Worm (Caenorhabditis elegans): Measurements from ENCODE around the gene lron-3.

The lron-3 gene

DNA sequence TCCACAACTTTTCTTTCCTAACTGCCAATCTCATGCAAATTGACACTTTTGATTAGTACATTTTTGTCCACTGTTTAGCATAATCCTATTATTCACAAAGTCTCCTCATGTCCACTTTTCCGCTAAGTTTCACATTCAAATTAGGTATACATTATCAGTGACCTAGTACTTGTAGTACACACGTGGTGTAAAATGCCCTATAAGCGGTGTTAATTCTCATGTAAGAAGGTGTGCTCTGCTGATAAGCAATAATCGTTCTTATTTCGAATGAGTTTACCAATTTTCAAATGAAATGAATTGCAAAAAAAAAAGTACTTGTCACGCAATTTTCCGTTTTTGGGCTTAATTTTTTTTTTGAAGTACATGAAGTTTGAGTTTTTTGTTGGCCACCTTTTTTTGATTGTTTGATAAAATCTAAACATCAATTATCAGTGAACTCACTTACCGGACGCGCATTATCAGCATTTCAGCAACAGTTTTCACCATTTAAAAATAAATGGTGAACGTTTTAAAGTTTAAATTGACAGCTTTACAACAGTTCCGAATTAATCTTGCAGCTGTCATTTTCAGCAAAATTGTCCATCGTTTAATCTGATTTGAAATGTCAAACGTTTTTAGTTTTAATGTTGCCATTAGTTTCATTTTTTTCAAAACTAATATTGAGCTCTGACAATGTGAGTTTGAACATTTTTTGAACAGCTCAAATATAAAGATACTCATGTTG, 41.1 kb upstream of the lron-3 start:
- TF ChIP-seq sem-2 (GFP tag; optimal IDR thresholded peaks at IDR 0.05) (no peak), ham-2 (GFP tag; optimal IDR thresholded peaks at IDR 0.05) (no peak), hlh-1 (tag; optimal IDR thresholded peaks at IDR 0.05) (no peak), elt-3 (tag; optimal IDR thresholded peaks at IDR 0.05) (no peak), blmp-1 (tag; optimal IDR thresholded peaks at IDR 0.05) (no peak), nhr-2 (tag; optimal IDR thresholded peaks at IDR 0.05) (no peak)

DNA sequence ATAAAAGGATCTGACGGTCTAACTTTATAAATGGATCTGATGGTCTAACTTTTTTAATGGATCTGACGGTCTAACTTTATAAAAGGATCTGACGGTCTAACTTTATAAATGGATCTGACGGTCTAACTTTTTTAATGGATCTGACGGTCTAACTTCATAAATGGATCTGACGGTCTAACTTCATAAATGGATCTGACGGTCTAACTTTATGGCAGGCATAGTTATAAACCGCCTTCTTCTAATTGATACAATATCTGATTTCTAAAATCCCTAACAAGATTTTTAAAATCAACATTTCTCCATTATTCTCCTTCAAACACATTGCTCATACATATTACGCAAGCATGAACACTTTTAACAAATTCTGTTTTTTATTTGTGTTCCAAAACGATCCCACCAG, 39.3 kb upstream of the lron-3 start, which contains the start of gene K09A9.8:
TSS of gene K09A9.8 (minus strand) at position 101 of the 400 bp plus-strand sequence.
- no peak for TF ChIP-seq tbx-8 (GFP tag; optimal IDR thresholded peaks at IDR 0.05)

DNA sequence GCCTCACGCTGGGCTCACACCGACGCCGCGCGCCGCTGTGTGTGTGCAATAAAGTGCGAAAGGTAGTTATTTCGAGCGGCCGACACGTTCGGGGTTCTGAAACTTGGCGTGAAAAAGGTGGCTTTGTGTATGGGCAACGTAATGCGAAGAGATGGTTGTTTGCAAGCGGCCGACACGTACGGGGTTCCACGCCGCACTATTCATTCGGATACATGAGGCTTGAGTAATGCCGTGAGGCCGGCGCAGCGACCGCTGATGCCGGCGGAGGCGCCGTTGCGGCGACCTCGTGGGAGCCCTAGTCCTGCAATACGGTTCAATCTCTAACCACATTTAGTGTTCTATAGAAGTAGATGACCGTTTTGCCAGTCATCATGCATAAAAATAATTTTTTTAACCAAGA, 36.3 kb upstream of the lron-3 start:
- no peak for TF ChIP-seq cnd-1 (tag; optimal IDR thresholded peaks at IDR 0.05)
- TF ChIP-seq sptf-1 (tag; optimal IDR thresholded peaks at IDR 0.05), result no peak

DNA sequence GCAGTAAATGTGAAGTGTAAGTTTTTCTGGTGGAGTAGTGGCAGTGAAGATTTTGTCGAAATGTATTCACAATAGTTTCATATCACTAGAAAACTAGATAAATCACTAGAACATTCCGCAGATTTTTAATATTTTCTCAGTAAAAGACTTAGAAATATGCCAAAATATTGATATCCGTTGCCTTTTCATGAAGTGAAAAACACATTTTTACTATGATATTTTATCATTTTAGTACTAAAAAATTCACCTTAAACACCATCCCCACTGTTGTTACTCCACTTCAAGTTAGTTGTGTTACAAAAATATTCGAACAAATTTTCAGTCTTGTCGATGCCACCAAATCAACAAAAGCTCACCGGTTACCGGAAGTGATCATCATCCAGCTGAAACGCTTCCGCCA, 35.6 kb upstream of the lron-3 start:
- no peak for TF ChIP-seq M03D4.4 (tag; optimal IDR thresholded peaks at IDR 0.05)

DNA sequence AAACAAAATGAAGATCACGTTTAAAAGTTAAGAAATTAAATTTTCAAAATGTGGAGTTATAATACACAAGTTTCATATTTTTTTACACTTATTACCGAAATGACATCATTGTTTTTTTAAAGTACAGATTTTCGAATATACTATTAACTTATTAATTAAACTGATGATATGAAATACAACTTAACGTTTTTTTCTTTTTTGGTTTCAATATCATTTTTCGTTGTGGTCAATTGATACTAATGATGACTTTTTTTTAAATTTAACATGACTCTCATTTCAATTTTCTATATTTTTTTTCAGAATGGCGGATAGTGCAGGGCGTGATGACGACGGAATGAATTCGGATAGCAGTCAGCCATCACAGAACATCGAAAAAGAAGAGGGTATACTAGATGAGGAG, 33.3 kb upstream of the lron-3 start, which contains the start of gene usp-33:
TSS of gene usp-33 (plus strand) at position 301 of the 400 bp plus-strand sequence.
- TF ChIP-seq lin-32 (GFP tag; optimal IDR thresholded peaks at IDR 0.05), result no peak
- TF ChIP-seq snpc-4 (tag; optimal IDR thresholded peaks at IDR 0.05), result no peak
- TF ChIP-seq ceh-83 (GFP tag; optimal IDR thresholded peaks at IDR 0.05), result no peak
- no peak for TF ChIP-seq bed-3 (GFP tag; optimal IDR thresholded peaks at IDR 0.05)
- no peak for TF ChIP-seq ceh-39 (tag; optimal IDR thresholded peaks at IDR 0.05)
- TF ChIP-seq sem-2 (GFP tag; optimal IDR thresholded peaks at IDR 0.05), result no peak
- TF ChIP-seq tbx-8 (GFP tag; optimal IDR thresholded peaks at IDR 0.05), result no peak
- no peak for TF ChIP-seq sptf-1 (tag; optimal IDR thresholded peaks at IDR 0.05)
- TF ChIP-seq ceh-43 (GFP tag; optimal IDR thresholded peaks at IDR 0.05), result no peak

DNA sequence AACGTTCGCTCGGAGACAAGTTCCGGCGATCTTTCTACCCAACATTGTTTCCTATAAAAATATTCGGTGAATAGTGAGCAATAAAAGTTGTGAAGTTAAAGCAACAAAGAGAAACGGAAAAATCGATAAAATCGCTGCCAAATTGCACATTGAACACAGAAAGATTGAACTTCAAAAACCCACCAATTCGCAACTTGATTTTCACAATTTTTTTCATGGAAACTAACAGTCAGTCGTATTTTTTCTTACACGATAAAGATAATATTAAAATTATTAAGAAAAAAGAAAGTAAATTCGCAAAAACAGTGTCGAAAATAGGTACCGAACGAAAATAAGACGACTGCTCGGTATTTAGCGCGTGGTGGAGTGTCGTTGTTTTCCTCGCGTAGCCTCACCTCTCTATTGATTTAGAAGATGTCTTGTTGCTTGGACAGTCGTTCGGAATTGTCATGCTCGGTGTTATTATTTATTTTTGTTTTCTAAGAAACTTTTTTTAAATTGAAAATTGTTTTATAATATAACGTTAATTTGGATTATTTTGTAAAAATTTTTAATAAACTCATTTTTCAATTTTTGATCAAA, 32.7 kb upstream of the lron-3 start, which contains the start of gene gas-1:
TSS of gene gas-1 (minus strand) at position 51 of the 582 bp plus-strand sequence.
- no peak for TF ChIP-seq unc-120 (tag; optimal IDR thresholded peaks at IDR 0.05; ENCODE audit: poor library complexity, severe bottlenecking)
- peak; percentile 17 for TF ChIP-seq nhr-237 (tag; optimal IDR thresholded peaks at IDR 0.05)
- peak; percentile 26 for TF ChIP-seq mep-1 (tag; optimal IDR thresholded peaks at IDR 0.05)
- TF ChIP-seq lin-13 (tag; optimal IDR thresholded peaks at IDR 0.05), result peak; percentile 4

DNA sequence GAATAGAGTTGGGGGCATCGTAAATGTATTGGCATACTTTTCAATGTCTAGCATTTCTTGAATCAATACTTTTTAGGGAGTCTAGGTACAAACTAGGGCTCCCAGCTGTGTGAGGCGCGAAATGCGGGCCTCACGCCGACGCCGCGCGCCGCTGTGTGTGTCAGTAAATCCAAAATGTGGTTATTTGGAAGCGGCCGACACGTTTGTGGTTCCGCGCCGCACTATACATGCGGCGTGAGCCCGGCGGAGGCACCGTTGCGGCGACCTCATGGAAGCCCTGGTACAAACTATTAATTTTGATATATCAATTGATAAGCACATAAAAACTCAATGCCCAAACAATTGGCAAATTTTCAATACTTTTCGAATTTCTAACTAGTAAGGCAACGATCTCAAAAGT, 28.4 kb upstream of the lron-3 start:
- TF ChIP-seq ces-1 (GFP tag; optimal IDR thresholded peaks at IDR 0.05) (no peak), tbx-8 (GFP tag; optimal IDR thresholded peaks at IDR 0.05) (no peak), ceh-83 (GFP tag; optimal IDR thresholded peaks at IDR 0.05) (no peak), lin-13 (tag; optimal IDR thresholded peaks at IDR 0.05) (no peak), nhr-28 (tag; optimal IDR thresholded peaks at IDR 0.05) (no peak), mep-1 (tag; optimal IDR thresholded peaks at IDR 0.05) (no peak), blmp-1 (tag; optimal IDR thresholded peaks at IDR 0.05) (no peak), unc-62 (GFP tag; optimal IDR thresholded peaks at IDR 0.05) (no peak), snpc-4 (tag; optimal IDR thresholded peaks at IDR 0.05) (no peak), elt-3 (tag; optimal IDR thresholded peaks at IDR 0.05) (no peak), ztf-11 (tag; optimal IDR thresholded peaks at IDR 0.05) (no peak), flh-1 (GFP tag; optimal IDR thresholded peaks at IDR 0.05) (no peak), hlh-1 (tag; optimal IDR thresholded peaks at IDR 0.05) (no peak)

DNA sequence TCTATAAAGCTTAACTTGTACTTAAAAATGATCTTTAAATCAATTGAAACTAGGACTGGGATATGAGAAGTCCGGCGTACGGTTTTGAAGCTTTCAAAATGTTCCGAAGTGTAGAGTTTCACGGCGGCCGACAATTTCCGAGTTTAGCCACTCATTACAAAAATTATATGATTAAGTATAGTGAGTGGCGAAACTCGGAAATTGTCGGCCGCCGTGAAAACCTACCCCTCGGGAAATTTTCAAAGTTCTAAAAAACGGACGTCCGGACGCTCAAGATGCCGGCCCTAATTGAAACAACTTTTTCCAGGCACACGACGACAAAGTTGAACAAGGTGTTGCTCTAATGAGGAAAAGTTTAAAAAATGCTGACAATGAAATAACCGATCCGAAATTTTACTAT, 27.4 kb upstream of the lron-3 start:
- no peak for TF ChIP-seq pha-4 (tag; optimal IDR thresholded peaks at IDR 0.05)
- no peak for TF ChIP-seq flh-1 (GFP tag; optimal IDR thresholded peaks at IDR 0.05)
- no peak for TF ChIP-seq elt-3 (tag; optimal IDR thresholded peaks at IDR 0.05)
- no peak for TF ChIP-seq drap-1 (GFP tag; optimal IDR thresholded peaks at IDR 0.05)
- TF ChIP-seq nhr-12 (tag; optimal IDR thresholded peaks at IDR 0.05), result no peak
- TF ChIP-seq unc-120 (tag; optimal IDR thresholded peaks at IDR 0.05; ENCODE audit: poor library complexity, severe bottlenecking), result no peak
- TF ChIP-seq mab-5 (tag; optimal IDR thresholded peaks at IDR 0.05), result no peak
- no peak for TF ChIP-seq unc-62 (GFP tag; optimal IDR thresholded peaks at IDR 0.05)
- TF ChIP-seq M03D4.4 (tag; optimal IDR thresholded peaks at IDR 0.05), result no peak
- TF ChIP-seq mep-1 (tag; optimal IDR thresholded peaks at IDR 0.05), result no peak
- no peak for TF ChIP-seq mls-2 (tag; optimal IDR thresholded peaks at IDR 0.05)
- no peak for TF ChIP-seq sptf-1 (tag; optimal IDR thresholded peaks at IDR 0.05)
- TF ChIP-seq nhr-237 (tag; optimal IDR thresholded peaks at IDR 0.05), result no peak
- TF ChIP-seq ceh-43 (GFP tag; optimal IDR thresholded peaks at IDR 0.05), result no peak
- no peak for TF ChIP-seq ceh-83 (GFP tag; optimal IDR thresholded peaks at IDR 0.05)
- no peak for TF ChIP-seq zip-8 (tag; optimal IDR thresholded peaks at IDR 0.05)

Measured in whole organism, mixed stage, embryonic.